Worm (Caenorhabditis elegans) whole organism, young adult: ENCODE measurements around the gene R07B1.11.

Experiments used
- Y56A3A.18 ChIP-seq: fragments of 200-800 bp; sonication (Bioruptor generic); IDR thresholded peaks from 2 replicates; pipeline ENCODE4 v1.3.6; 2022; ENCODE audit warnings: missing genetic modification reagents, missing genetic modification characterization, missing compliant biosample characterization
- ama-1 ChIP-seq, 3 experiments: fragments of 150-350 bp in 1 of 3; sonication (generic microtip) in 2 of 3; optimal IDR thresholded peaks; 2 replicates each; lab custom pipeline; 2014 to 2018; ENCODE audit warnings: missing biosample characterization in 2 of 3, missing genetic modification characterization in 2 of 3, missing genetic modification reagents in 2 of 3
- dpl-1 ChIP-seq: fragments of 150-350 bp; optimal IDR thresholded peaks from 2 replicates; lab custom pipeline; 2014; ENCODE audit warnings: missing biosample characterization, missing genetic modification reagents, missing genetic modification characterization
- fkh-3 ChIP-seq: sonication (generic microtip); optimal IDR thresholded peaks from 2 replicates; lab custom pipeline; 2016; ENCODE audit warnings: mild to moderate bottlenecking, missing genetic modification characterization, missing compliant biosample characterization
- mxl-1 ChIP-seq: sonication (generic microtip); optimal IDR thresholded peaks from 2 replicates; lab custom pipeline; 2016; ENCODE audit warnings: missing genetic modification characterization, missing compliant biosample characterization
- tlf-1 ChIP-seq: fragments of 200-800 bp; sonication (Bioruptor generic); optimal IDR thresholded peaks from 2 replicates; lab custom pipeline; 2018; ENCODE audit warnings: mild to moderate bottlenecking, missing genetic modification characterization, missing compliant biosample characterization
- zfh-2 ChIP-seq: fragments of 200-800 bp; sonication (Bioruptor generic); conservative IDR thresholded peaks from 2 replicates; pipeline ENCODE4 v1.3.6; 2022; ENCODE audit warnings: missing genetic modification reagents, missing genetic modification characterization, missing compliant biosample characterization
- ztf-6 ChIP-seq: fragments of 200-800 bp; sonication (Bioruptor generic); IDR thresholded peaks from 2 replicates; pipeline ENCODE4 v1.3.6; 2022; ENCODE audit warnings: missing genetic modification reagents, missing genetic modification characterization, missing compliant biosample characterization

ce11 chrX:9892323-9892722 lies 35.6 kb downstream of the R07B1.11 start, which contains the start of gene F21G4.1:
- TF ChIP-seq ztf-6 (GFP tag; lab: Robert Waterston, UW), result no peak
- no peak for TF ChIP-seq Y56A3A.18 (GFP tag; lab: Robert Waterston, UW)
- TF ChIP-seq tlf-1, result no peak
- TF ChIP-seq ama-1 (optimal IDR thresholded peaks at IDR 0.05; lab: Kevin White, UChicago), result no peak
- TF ChIP-seq ama-1 (GFP tag; optimal IDR thresholded peaks at IDR 0.05; lab: Kevin White, UChicago), result no peak
- no peak for TF ChIP-seq zfh-2
- TF ChIP-seq dpl-1 (GFP tag; lab: Kevin White, UChicago), result no peak
- no peak for TF ChIP-seq mxl-1 (tag; lab: Kevin White, UChicago)
- TF ChIP-seq fkh-3, result no peak
